Fruit fly (Drosophila melanogaster) whole organism, prepupa: ENCODE measurements around the gene Fmr1.
A peak's percentile ranks its signal among the peaks of the same experiment; 100 is the strongest.

Experiments
- CG10631 ChIP-seq: fragments of 200-800 bp; sonication (Bioruptor generic); optimal IDR thresholded peaks from 2 replicates; lab custom pipeline; 2016; ENCODE audit warnings: missing biosample characterization, missing genetic modification characterization
- CG10669 ChIP-seq: fragments of 200-800 bp; sonication (Bioruptor generic); optimal IDR thresholded peaks from 3 replicates; lab custom pipeline; 2018; ENCODE audit warnings: missing biosample characterization, mild to moderate bottlenecking, missing genetic modification characterization, moderate library complexity
- CG11902 ChIP-seq: fragments of 200-800 bp; sonication (Bioruptor generic); optimal IDR thresholded peaks from 3 replicates; lab custom pipeline; 2016; ENCODE audit warnings: missing biosample characterization, missing genetic modification characterization
- CG15336 ChIP-seq: fragments of 200-800 bp; sonication (Bioruptor generic); IDR thresholded peaks from 2 replicates; pipeline ENCODE4 v1.3.6; 2022; ENCODE audit warnings: missing biosample characterization, missing genetic modification characterization
- CG16779 ChIP-seq: fragments of 200-800 bp; sonication (Bioruptor generic); optimal IDR thresholded peaks from 3 replicates; lab custom pipeline; 2017; ENCODE audit warnings: missing biosample characterization, mild to moderate bottlenecking, missing genetic modification characterization
- CG31627 ChIP-seq: fragments of 200-800 bp; sonication (Bioruptor generic); optimal IDR thresholded peaks from 3 replicates; lab custom pipeline; 2016; ENCODE audit warnings: missing biosample characterization, missing genetic modification characterization
- Hr39 ChIP-seq: fragments of 200-800 bp; sonication (Bioruptor generic); optimal IDR thresholded peaks from 2 replicates; lab custom pipeline; 2016; ENCODE audit warnings: missing biosample characterization, missing genetic modification characterization
- Sox102F ChIP-seq: fragments of 200-800 bp; sonication (Bioruptor generic); optimal IDR thresholded peaks from 2 replicates; lab custom pipeline; 2016; ENCODE audit warnings: missing biosample characterization, mild to moderate bottlenecking, missing genetic modification characterization
- achi ChIP-seq: fragments of 200-800 bp; sonication (Bioruptor generic); optimal IDR thresholded peaks from 3 replicates; lab custom pipeline; 2016; ENCODE audit warnings: missing biosample characterization, missing genetic modification characterization
- fd85E ChIP-seq: fragments of 200-800 bp; sonication (Bioruptor generic); optimal IDR thresholded peaks from 3 replicates; lab custom pipeline; 2016; ENCODE audit warnings: missing biosample characterization, missing genetic modification characterization
- fkh ChIP-seq: fragments of 200-800 bp; sonication (Bioruptor generic); optimal IDR thresholded peaks from 3 replicates; lab custom pipeline; 2017; ENCODE audit warnings: missing biosample characterization, mild to moderate bottlenecking, missing genetic modification characterization, moderate library complexity
- spab ChIP-seq: fragments of 200-800 bp; sonication (Bioruptor generic); optimal IDR thresholded peaks from 2 replicates; lab custom pipeline; 2017; ENCODE audit warnings: missing biosample characterization, mild to moderate bottlenecking, missing genetic modification characterization, missing genetic modification reagents
- vri ChIP-seq: fragments of 200-800 bp; sonication (Bioruptor generic); optimal IDR thresholded peaks from 3 replicates; lab custom pipeline; 2016; ENCODE audit warnings: missing biosample characterization, mild to moderate bottlenecking, missing genetic modification characterization

DNA sequence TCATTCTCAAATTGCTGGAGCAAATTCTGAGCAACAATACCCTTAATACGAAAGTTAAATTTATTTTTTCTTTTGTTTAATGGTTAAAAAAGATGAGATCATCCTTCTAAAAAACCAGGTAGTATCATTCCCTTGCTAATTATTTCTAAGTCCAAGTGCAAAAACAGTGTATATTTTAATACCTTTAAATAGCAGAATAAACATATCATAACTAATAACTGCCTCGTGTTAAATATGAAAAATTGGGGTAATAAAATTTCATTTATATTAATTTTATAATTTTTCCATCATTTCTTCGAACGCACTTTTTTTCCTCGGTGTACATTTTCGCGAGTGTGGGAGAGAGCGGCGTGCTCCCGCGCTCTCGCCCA, 1.9 kb upstream of the Fmr1 start:
- TF ChIP-seq achi, result no peak
- no peak for TF ChIP-seq vri
- peak; percentile 6 for TF ChIP-seq Hr39 (GFP tag; lab: Kevin White, UChicago)
- no peak for TF ChIP-seq spab (GFP tag; lab: Kevin White, UChicago)
- TF ChIP-seq CG31627 (GFP tag; lab: Kevin White, UChicago), result peak; percentile 5
- no peak for TF ChIP-seq CG16779 (tag; lab: Kevin White, UChicago)
- peak; percentile 61 for TF ChIP-seq CG15336 (GFP tag; lab: Robert Waterston, UW)
- TF ChIP-seq CG10669 (GFP tag; lab: Kevin White, UChicago), result peak; percentile 14
- peak; percentile 17 for TF ChIP-seq Sox102F (GFP tag; lab: Kevin White, UChicago)
- no peak for TF ChIP-seq CG11902 (GFP tag; lab: Kevin White, UChicago)
- no peak for TF ChIP-seq fd85E
- peak; percentile 39 for TF ChIP-seq CG10631
- TF ChIP-seq fkh (GFP tag; lab: Kevin White, UChicago), result no peak
